Worm (Caenorhabditis elegans) whole organism, L1 larva: ENCODE data around the gene sdc-2.

Experiments
- ama-1 ChIP-seq: fragments of 150-350 bp; optimal IDR thresholded peaks from 2 replicates; lab custom pipeline; 2014
- ceh-82 ChIP-seq, 3 experiments: fragments of 150-350 bp in 1 of 3; sonication (generic microtip) in 2 of 3; optimal IDR thresholded peaks; 2 replicates each; lab custom pipeline; 2014 to 2017; ENCODE audit warnings: missing biosample characterization in 3 of 3, missing genetic modification characterization in 3 of 3
- efl-1 ChIP-seq, 4 experiments: fragments of 150-350 bp; optimal IDR thresholded peaks in 3 of 4; peaks in 1 of 4; 1 replicate in 1 of 4; 2 replicates in 3 of 4; lab custom pipeline; 2014; ENCODE audit warnings: missing biosample characterization in 2 of 4, missing genetic modification characterization in 2 of 4, missing genetic modification reagents in 2 of 4
- egl-27 ChIP-seq, 2 experiments: fragments of 150-350 bp in 1 of 2; sonication (generic microtip); optimal IDR thresholded peaks; 3 replicates each; lab custom pipeline; 2017 to 2018; ENCODE audit warnings: missing biosample characterization in 2 of 2, missing genetic modification characterization in 2 of 2, missing genetic modification reagents in 2 of 2
- lin-15B ChIP-seq: fragments of 150-350 bp; sonication (generic microtip); optimal IDR thresholded peaks from 3 replicates; lab custom pipeline; 2014; ENCODE audit warnings: missing biosample characterization, missing genetic modification characterization
- lin-39 ChIP-seq: fragments of 150-350 bp; optimal IDR thresholded peaks from 2 replicates; lab custom pipeline; 2014; ENCODE audit warnings: missing biosample characterization, missing genetic modification reagents, missing genetic modification characterization
- nhr-12 ChIP-seq: sonication (generic microtip); optimal IDR thresholded peaks from 2 replicates; lab custom pipeline; 2017; ENCODE audit warnings: missing biosample characterization, missing genetic modification characterization
- nhr-237 ChIP-seq: fragments of 150-350 bp; optimal IDR thresholded peaks from 2 replicates; lab custom pipeline; 2014; ENCODE audit warnings: missing biosample characterization, missing genetic modification characterization
- nhr-28 ChIP-seq: fragments of 150-350 bp; optimal IDR thresholded peaks from 2 replicates; lab custom pipeline; 2014; ENCODE audit warnings: missing biosample characterization, missing genetic modification characterization
- snpc-4 ChIP-seq: fragments of 150-350 bp; optimal IDR thresholded peaks from 2 replicates; lab custom pipeline; 2014; ENCODE audit warnings: missing biosample characterization, missing genetic modification characterization
- unc-30 ChIP-seq: sonication (generic microtip); optimal IDR thresholded peaks from 2 replicates; lab custom pipeline; 2017; ENCODE audit warnings: missing biosample characterization, missing genetic modification characterization
- vab-15 ChIP-seq: sonication (generic microtip); optimal IDR thresholded peaks from 2 replicates; lab custom pipeline; 2017; ENCODE audit warnings: missing genotype, mild to moderate bottlenecking, missing genetic modification characterization, missing compliant biosample characterization

ce11 chrX:11491835-11492234, 30.7 kb upstream of the sdc-2 start:
- TF ChIP-seq snpc-4 (tag; lab: Kevin White, UChicago) (no peak), egl-27 (tag; optimal IDR thresholded peaks at IDR 0.05; lab: Kevin White, UChicago) (no peak), lin-39 (tag; lab: Kevin White, UChicago) (no peak), ama-1 (lab: Kevin White, UChicago) (no peak), vab-15 (no peak), unc-30 (tag; lab: Kevin White, UChicago) (no peak), nhr-12 (tag; lab: Kevin White, UChicago) (no peak), lin-15B (no peak), ceh-82 (tag; optimal IDR thresholded peaks at IDR 0.05; lab: Kevin White, UChicago) (no peak), efl-1 (optimal IDR thresholded peaks at IDR 0.05; lab: Kevin White, UChicago) (no peak), efl-1 (GFP tag; optimal IDR thresholded peaks at IDR 0.05 in 1 of 2; lab: Kevin White, UChicago) (no peak), nhr-237 (tag; lab: Kevin White, UChicago) (no peak), nhr-28 (no peak)
